Worm (Caenorhabditis elegans) whole organism, L1 larva: ENCODE measurements around the gene T02C1.1.

Experiments used
- C16A3.4 ChIP-seq: fragments of 150-350 bp; optimal IDR thresholded peaks from 2 replicates; lab custom pipeline; 2014; ENCODE audit warnings: missing biosample characterization, missing genetic modification characterization
- F16B12.6 ChIP-seq: fragments of 150-350 bp; optimal IDR thresholded peaks from 2 replicates; lab custom pipeline; 2014; ENCODE audit warnings: missing biosample characterization, missing genetic modification characterization
- alr-1 ChIP-seq: fragments of 200-800 bp; sonication (Bioruptor generic); optimal IDR thresholded peaks from 2 replicates; lab custom pipeline; 2018; ENCODE audit warnings: borderline replicate concordance, mild to moderate bottlenecking, missing genetic modification characterization, missing compliant biosample characterization
- blmp-1 ChIP-seq: fragments of 150-350 bp; optimal IDR thresholded peaks from 2 replicates; lab custom pipeline; 2014; ENCODE audit warnings: missing biosample characterization, missing genetic modification characterization
- ceh-8 ChIP-seq: fragments of 200-800 bp; sonication (Bioruptor generic); optimal IDR thresholded peaks from 2 replicates; lab custom pipeline; 2018; ENCODE audit warnings: mild to moderate bottlenecking, missing genetic modification characterization, moderate library complexity, missing compliant biosample characterization
- ceh-82 ChIP-seq, 3 experiments: fragments of 150-350 bp in 1 of 3; sonication (generic microtip) in 2 of 3; optimal IDR thresholded peaks; 2 replicates each; lab custom pipeline; 2014 to 2017; ENCODE audit warnings: missing biosample characterization in 3 of 3, missing genetic modification characterization in 3 of 3
- ceh-88 ChIP-seq: fragments of 200-800 bp; sonication (Bioruptor generic); IDR thresholded peaks from 2 replicates; pipeline ENCODE4 v1.3.6; 2022; ENCODE audit warnings: missing genetic modification characterization, missing compliant biosample characterization
- ceh-90 ChIP-seq: sonication (generic microtip); optimal IDR thresholded peaks from 2 replicates; lab custom pipeline; 2016; ENCODE audit warnings: missing genetic modification characterization, missing compliant biosample characterization
- efl-1 ChIP-seq, 4 experiments: fragments of 150-350 bp; optimal IDR thresholded peaks in 3 of 4; peaks in 1 of 4; 1 replicate in 1 of 4; 2 replicates in 3 of 4; lab custom pipeline; 2014; ENCODE audit warnings: missing biosample characterization in 2 of 4, missing genetic modification characterization in 2 of 4, missing genetic modification reagents in 2 of 4
- efl-3 ChIP-seq: fragments of 200-800 bp; sonication (Bioruptor generic); optimal IDR thresholded peaks from 2 replicates; lab custom pipeline; 2018; ENCODE audit warnings: mild to moderate bottlenecking, missing genetic modification characterization, missing compliant biosample characterization
- egl-27 ChIP-seq, 2 experiments: fragments of 150-350 bp in 1 of 2; sonication (generic microtip); optimal IDR thresholded peaks; 3 replicates each; lab custom pipeline; 2017 to 2018; ENCODE audit warnings: missing biosample characterization in 2 of 2, missing genetic modification characterization in 2 of 2, missing genetic modification reagents in 2 of 2
- elt-2 ChIP-seq: sonication (generic microtip); optimal IDR thresholded peaks from 2 replicates; lab custom pipeline; 2016; ENCODE audit warnings: missing genetic modification characterization, mild to moderate bottlenecking, inconsistent platforms, missing compliant biosample characterization, missing genetic modification reagents
- fkh-4 ChIP-seq: sonication (generic microtip); optimal IDR thresholded peaks from 2 replicates; lab custom pipeline; 2016; ENCODE audit warnings: missing compliant biosample characterization, missing genetic modification characterization, borderline replicate concordance
- fkh-8 ChIP-seq: sonication (generic microtip); optimal IDR thresholded peaks from 2 replicates; lab custom pipeline; 2016; ENCODE audit warnings: mild to moderate bottlenecking, missing genetic modification characterization, missing compliant biosample characterization
- hlh-17 ChIP-seq: fragments of 200-800 bp; sonication (Bioruptor generic); optimal IDR thresholded peaks from 2 replicates; lab custom pipeline; 2018; ENCODE audit warnings: missing genetic modification characterization, mild to moderate bottlenecking, missing compliant biosample characterization, moderate library complexity, borderline replicate concordance
- hpl-2 ChIP-seq: fragments of 150-350 bp; optimal IDR thresholded peaks from 2 replicates; lab custom pipeline; 2014; ENCODE audit warnings: missing biosample characterization, missing genetic modification reagents, missing genetic modification characterization
- jun-1 ChIP-seq: fragments of 150-350 bp; optimal IDR thresholded peaks from 2 replicates; lab custom pipeline; 2014; ENCODE audit warnings: missing biosample characterization, missing genetic modification reagents, missing genetic modification characterization
- lin-14 ChIP-seq: fragments of 200-800 bp; sonication (Bioruptor generic); optimal IDR thresholded peaks from 2 replicates; lab custom pipeline; 2018; ENCODE audit warnings: mild to moderate bottlenecking, missing genetic modification characterization, moderate library complexity, missing compliant biosample characterization
- lsy-2 ChIP-seq, 2 experiments: fragments of 150-350 bp; optimal IDR thresholded peaks; 2 replicates each; lab custom pipeline; 2014; ENCODE audit warnings: missing biosample characterization in 2 of 2, missing genetic modification characterization in 2 of 2
- nhr-20 ChIP-seq: sonication (generic microtip); optimal IDR thresholded peaks from 2 replicates; lab custom pipeline; 2016; ENCODE audit warnings: mild to moderate bottlenecking, missing genetic modification characterization, missing compliant biosample characterization
- nhr-237 ChIP-seq: fragments of 150-350 bp; optimal IDR thresholded peaks from 2 replicates; lab custom pipeline; 2014; ENCODE audit warnings: missing biosample characterization, missing genetic modification characterization
- nhr-71 ChIP-seq: sonication (generic microtip); optimal IDR thresholded peaks from 2 replicates; lab custom pipeline; 2016; ENCODE audit warnings: mild to moderate bottlenecking, missing genetic modification characterization, moderate library complexity, missing compliant biosample characterization
- nhr-77 ChIP-seq: fragments of 150-350 bp; optimal IDR thresholded peaks from 2 replicates; lab custom pipeline; 2014; ENCODE audit warnings: missing biosample characterization, missing genetic modification characterization
- nhr-85 ChIP-seq: sonication (generic microtip); peaks from one replicate; lab custom pipeline; 2016; ENCODE audit warnings: missing genetic modification characterization, inconsistent platforms, missing compliant biosample characterization
- pag-3 ChIP-seq: sonication (generic microtip); optimal IDR thresholded peaks from 2 replicates; lab custom pipeline; 2017; ENCODE audit warnings: missing genetic modification characterization, mild to moderate bottlenecking, missing compliant biosample characterization, antibody characterized with exemption, borderline replicate concordance; ENCODE audit not compliant: insufficient read depth
- pax-3 ChIP-seq: fragments of 200-800 bp; sonication (Bioruptor generic); optimal IDR thresholded peaks from 2 replicates; lab custom pipeline; 2018; ENCODE audit warnings: mild to moderate bottlenecking, missing genetic modification characterization, moderate library complexity, missing compliant biosample characterization
- skn-1 ChIP-seq: fragments of 150-350 bp; optimal IDR thresholded peaks from 2 replicates; lab custom pipeline; 2014; ENCODE audit warnings: missing biosample characterization, missing genetic modification characterization
- sup-37 ChIP-seq: fragments of 200-800 bp; sonication (Bioruptor generic); optimal IDR thresholded peaks from 2 replicates; lab custom pipeline; 2018; ENCODE audit warnings: mild to moderate bottlenecking, missing genetic modification characterization, missing compliant biosample characterization
- tbx-2 ChIP-seq: sonication (generic microtip); optimal IDR thresholded peaks from 2 replicates; lab custom pipeline; 2016; ENCODE audit warnings: missing genetic modification characterization, missing compliant biosample characterization
- tlp-1 ChIP-seq: fragments of 150-350 bp; optimal IDR thresholded peaks from 2 replicates; lab custom pipeline; 2014; ENCODE audit warnings: missing biosample characterization, missing genetic modification characterization
- unc-130 ChIP-seq: fragments of 150-350 bp; optimal IDR thresholded peaks from 2 replicates; lab custom pipeline; 2017; ENCODE audit warnings: missing biosample characterization, missing genetic modification characterization, inconsistent platforms
- unc-86 ChIP-seq: sonication (generic microtip); optimal IDR thresholded peaks from 2 replicates; lab custom pipeline; 2016; ENCODE audit warnings: missing genetic modification characterization, missing compliant biosample characterization
- vab-15 ChIP-seq: sonication (generic microtip); optimal IDR thresholded peaks from 2 replicates; lab custom pipeline; 2017; ENCODE audit warnings: missing genotype, mild to moderate bottlenecking, missing genetic modification characterization, missing compliant biosample characterization
- zag-1 ChIP-seq: fragments of 150-350 bp; optimal IDR thresholded peaks from 2 replicates; lab custom pipeline; 2014; ENCODE audit warnings: missing biosample characterization, missing genetic modification characterization

T02C1.1 gene

ce11 chrIII:9270183-9270582 is 22.9 kb downstream of the T02C1.1 start:
- TF ChIP-seq pax-3 = no peak
- no peak for TF ChIP-seq nhr-71 (tag; lab: Kevin White, UChicago)
- TF ChIP-seq F16B12.6 = no peak
- no peak for TF ChIP-seq efl-1 (optimal IDR thresholded peaks at IDR 0.05; lab: Kevin White, UChicago)
- TF ChIP-seq efl-1 (GFP tag; optimal IDR thresholded peaks at IDR 0.05 in 1 of 2; lab: Kevin White, UChicago) = peak in 1 of 2 experiments; percentile 42
- no peak for TF ChIP-seq fkh-4 (tag; lab: Kevin White, UChicago)
- peak; percentile 47 for TF ChIP-seq elt-2 (tag; lab: Kevin White, UChicago)
- peak; percentile 24 for TF ChIP-seq lin-14
- TF ChIP-seq blmp-1 (tag; lab: Kevin White, UChicago) = peak; percentile 15

DNA sequence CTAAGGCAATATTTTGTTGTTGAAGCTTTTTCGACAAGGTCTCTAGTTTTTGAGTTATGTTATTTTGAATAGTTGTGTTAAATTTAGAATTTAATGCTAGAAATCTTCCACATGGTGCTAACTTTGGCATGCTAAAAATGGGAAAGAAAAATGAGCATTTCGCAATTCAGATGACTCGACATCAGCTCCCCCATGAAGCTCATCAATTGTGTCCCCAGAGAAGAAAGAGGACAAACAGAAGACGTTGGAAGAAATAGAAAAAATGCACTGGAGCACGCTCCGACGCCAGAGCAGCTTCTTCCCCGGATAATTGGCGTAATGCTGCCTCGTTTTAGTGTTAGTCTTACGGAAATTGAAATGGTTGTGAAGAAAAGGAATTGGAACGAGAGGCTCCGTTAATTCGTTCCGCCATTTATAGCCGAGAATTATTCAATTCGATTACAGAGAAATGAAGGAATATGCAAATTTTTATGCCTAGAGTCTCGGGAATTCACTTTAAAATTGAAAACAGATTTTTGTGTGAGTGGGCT is 24.1 kb downstream of the T02C1.1 start:
- TF ChIP-seq pag-3 (tag; lab: Kevin White, UChicago) = no peak
- TF ChIP-seq egl-27 (tag; optimal IDR thresholded peaks at IDR 0.05; lab: Kevin White, UChicago) = no peak
- no peak for TF ChIP-seq alr-1
- TF ChIP-seq hpl-2 (GFP tag; lab: Kevin White, UChicago) = no peak
- no peak for TF ChIP-seq fkh-8 (tag; lab: Kevin White, UChicago)
- TF ChIP-seq unc-86 (tag; lab: Kevin White, UChicago) = no peak
- no peak for TF ChIP-seq unc-130 (tag; lab: Kevin White, UChicago)
- no peak for TF ChIP-seq ceh-8 (GFP tag; lab: Kevin White, UChicago)
- TF ChIP-seq efl-1 (optimal IDR thresholded peaks at IDR 0.05; lab: Kevin White, UChicago) = no peak
- TF ChIP-seq efl-1 (GFP tag; optimal IDR thresholded peaks at IDR 0.05 in 1 of 2; lab: Kevin White, UChicago) = no peak
- TF ChIP-seq C16A3.4 (tag; lab: Kevin White, UChicago) = no peak
- peak; percentile 68 for TF ChIP-seq lin-14
- TF ChIP-seq ceh-88 (GFP tag; lab: Robert Waterston, UW) = no peak
- no peak for TF ChIP-seq zag-1 (tag; lab: Kevin White, UChicago)
- TF ChIP-seq tbx-2 (tag; lab: Kevin White, UChicago) = no peak
- TF ChIP-seq sup-37 (GFP tag; lab: Kevin White, UChicago) = no peak
- no peak for TF ChIP-seq nhr-237 (tag; lab: Kevin White, UChicago)
- no peak for TF ChIP-seq nhr-77 (tag; lab: Kevin White, UChicago)
- TF ChIP-seq hlh-17 (GFP tag; lab: Kevin White, UChicago) = no peak
- TF ChIP-seq nhr-85 (tag; lab: Kevin White, UChicago) = peak; percentile 24
- no peak for TF ChIP-seq vab-15 (tag; lab: Kevin White, UChicago)
- peak in 1 of 3 experiments; percentile 23 for TF ChIP-seq ceh-82 (tag; optimal IDR thresholded peaks at IDR 0.05; lab: Kevin White, UChicago)
- TF ChIP-seq efl-3 (GFP tag; lab: Kevin White, UChicago) = no peak
- no peak for TF ChIP-seq nhr-20 (tag; lab: Kevin White, UChicago)
- TF ChIP-seq tlp-1 (tag; lab: Kevin White, UChicago) = no peak
- no peak for TF ChIP-seq ceh-90 (tag; lab: Kevin White, UChicago)
- no peak for TF ChIP-seq skn-1 (tag; lab: Kevin White, UChicago)
- TF ChIP-seq nhr-71 (tag; lab: Kevin White, UChicago) = no peak

DNA sequence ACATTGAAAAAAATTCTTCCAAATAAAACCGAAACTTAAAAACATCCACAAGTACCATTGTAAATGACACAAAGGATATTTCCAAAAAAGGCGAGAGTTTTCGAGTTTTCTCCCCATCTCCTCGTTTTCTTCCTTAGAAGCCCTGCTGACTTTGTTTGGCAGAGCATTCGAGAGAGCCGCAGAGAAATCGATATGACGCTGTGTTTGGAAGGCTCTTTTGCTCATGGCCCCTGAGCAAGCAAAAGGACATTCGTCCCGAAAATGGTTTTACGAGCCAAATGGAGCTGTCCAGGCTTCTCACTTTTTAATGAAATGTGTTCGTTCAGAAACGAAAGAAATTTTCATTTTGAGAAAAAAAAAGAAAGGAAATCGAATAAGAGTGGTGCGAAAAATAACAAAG is 24.8 kb downstream of the T02C1.1 start:
- TF ChIP-seq jun-1 (tag; lab: Kevin White, UChicago) (no peak), ceh-82 (tag; optimal IDR thresholded peaks at IDR 0.05; lab: Kevin White, UChicago) (peak in 2 of 3 experiments; percentile 10 to 28), lin-14 (peak; percentile 61)

DNA sequence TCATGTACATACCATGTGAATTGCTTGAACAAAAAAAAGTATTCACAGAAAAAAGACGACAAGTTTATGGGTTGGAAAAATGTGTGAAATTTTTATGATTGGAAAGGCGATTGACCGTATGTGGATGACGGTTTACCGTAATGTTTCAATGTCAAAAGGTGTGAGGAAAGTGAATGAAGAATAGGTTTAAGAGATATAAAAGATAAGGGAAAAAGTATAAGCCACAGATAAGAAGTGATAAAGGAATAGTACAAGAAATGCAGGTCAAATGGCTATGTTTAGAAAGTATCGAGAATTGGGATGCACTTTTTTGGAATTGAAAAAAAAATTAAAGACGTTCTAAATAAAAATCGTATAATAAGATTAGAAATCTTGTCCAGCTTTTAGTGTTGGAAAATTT is 30.5 kb downstream of the T02C1.1 start:
- TF ChIP-seq blmp-1 (tag; lab: Kevin White, UChicago) (peak; percentile 68), lsy-2 (tag; optimal IDR thresholded peaks at IDR 0.05; lab: Kevin White, UChicago) (no peak)
